Fruit fly (Drosophila melanogaster): Measurements from ENCODE around the gene CG10237.

The CG10237 gene

DNA sequence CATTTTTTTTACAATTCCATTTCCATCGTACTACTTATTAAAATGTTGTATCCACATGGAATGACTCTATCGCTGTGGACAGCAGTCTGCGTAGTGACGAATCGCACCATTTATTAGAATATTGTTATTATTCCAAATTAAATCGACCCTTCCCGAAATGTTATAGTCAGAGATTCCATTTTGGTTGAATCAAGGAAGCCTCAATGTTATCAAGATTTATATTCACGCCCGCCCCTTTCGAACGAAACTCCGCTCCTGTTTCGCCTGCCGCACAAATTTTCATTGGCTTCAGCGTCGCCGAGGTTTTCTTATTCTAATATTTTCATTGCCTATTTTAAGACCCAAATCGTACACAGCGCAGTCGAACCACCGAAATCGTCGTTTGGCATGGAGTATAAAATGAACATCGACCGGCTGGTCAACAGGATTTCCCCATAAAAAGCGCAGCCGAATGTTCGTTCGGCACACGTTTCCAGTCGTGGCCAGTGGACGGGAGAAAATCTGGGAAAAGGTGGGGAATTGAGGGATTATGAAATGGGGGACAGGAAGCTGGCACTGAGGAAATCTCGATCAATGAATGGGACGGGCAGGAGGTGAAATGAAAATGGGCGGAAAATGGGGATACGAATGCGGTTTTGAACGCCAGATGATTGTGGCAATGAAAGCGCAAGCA is 36.7 kb downstream of the CG10237 start (continued):
- TF ChIP-seq CG11085 (GFP tag; IDR thresholded peaks at IDR 0.05) (no peak), Deaf1 (tag; optimal IDR thresholded peaks at IDR 0.05) (peak; percentile 54)

DNA sequence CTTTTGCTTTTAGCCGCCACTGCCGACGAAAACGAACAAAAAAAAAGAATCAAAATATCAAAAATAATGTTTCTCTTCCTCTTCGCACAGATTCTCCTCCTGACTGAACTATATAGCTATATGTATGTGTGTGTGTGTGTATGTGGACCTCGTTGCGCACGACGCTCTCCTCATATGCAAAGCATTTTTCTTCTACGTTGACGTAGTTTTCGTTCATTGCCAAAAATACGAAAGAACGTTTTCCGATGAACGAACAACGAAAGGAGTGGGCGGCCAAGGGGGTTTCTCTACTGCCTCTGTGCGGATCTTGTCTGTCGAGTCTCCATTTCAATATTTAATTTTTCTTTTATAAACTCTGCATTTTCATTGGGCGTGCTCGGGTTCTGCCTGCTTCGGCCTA is 37.7 kb downstream of the CG10237 start:
- no peak for TF ChIP-seq CG7372 (GFP tag; IDR thresholded peaks at IDR 0.05)
- TF ChIP-seq Deaf1 (tag; optimal IDR thresholded peaks at IDR 0.05) = peak; percentile 68
- TF ChIP-seq Bgb (GFP tag; IDR thresholded peaks at IDR 0.05; ENCODE audit: partially characterized antibody) = no peak
- 0 out of 4 replicates have a peak, but pooled peaks have one; percentile 29 for TF ChIP-seq chinmo (GFP tag; IDR thresholded peaks at IDR 0.05; ENCODE audit: partially characterized antibody)
- TF ChIP-seq CG11723 (GFP tag; optimal IDR thresholded peaks at IDR 0.05) = no peak
- TF ChIP-seq Doc2 (GFP tag; IDR thresholded peaks at IDR 0.05) = no peak
- no peak for TF ChIP-seq trh (GFP tag; optimal IDR thresholded peaks at IDR 0.05)
- no peak for TF ChIP-seq BtbVII (GFP tag; optimal IDR thresholded peaks at IDR 0.05)
- TF ChIP-seq zf30C (GFP tag; optimal IDR thresholded peaks at IDR 0.05) = no peak
- TF ChIP-seq fd64A (GFP tag; optimal IDR thresholded peaks at IDR 0.05) = no peak
- TF ChIP-seq CG6654 (GFP tag; optimal IDR thresholded peaks at IDR 0.05) = no peak
- TF ChIP-seq repo (GFP tag; optimal IDR thresholded peaks at IDR 0.05) = no peak
- no peak for TF ChIP-seq ttk (GFP tag; IDR thresholded peaks at IDR 0.05)
- TF ChIP-seq sd (tag; optimal IDR thresholded peaks at IDR 0.05) = peak; percentile 35
- no peak for TF ChIP-seq NFAT (GFP tag; IDR thresholded peaks at IDR 0.05)
- no peak for TF ChIP-seq CG15269 (tag; optimal IDR thresholded peaks at IDR 0.05)
- TF ChIP-seq CG6689 (GFP tag; IDR thresholded peaks at IDR 0.05) = no peak
- no peak for TF ChIP-seq CG15514 (GFP tag; optimal IDR thresholded peaks at IDR 0.05)
- TF ChIP-seq Drgx (GFP tag; IDR thresholded peaks at IDR 0.05) = no peak
- TF ChIP-seq Lpt (GFP tag; optimal IDR thresholded peaks at IDR 0.05) = no peak
- no peak for TF ChIP-seq fd96Cb (tag; optimal IDR thresholded peaks at IDR 0.05)
- no peak for TF ChIP-seq esg (GFP tag; conservative IDR thresholded peaks at IDR 0.05)
- TF ChIP-seq CG3847 (GFP tag; IDR thresholded peaks at IDR 0.05) = no peak
- no peak for TF ChIP-seq lbe (GFP tag; optimal IDR thresholded peaks at IDR 0.05)
- TF ChIP-seq al (GFP tag; IDR thresholded peaks at IDR 0.05) = no peak
- no peak for TF ChIP-seq H15 (GFP tag; IDR thresholded peaks at IDR 0.05)
- TF ChIP-seq grau (tag; optimal IDR thresholded peaks at IDR 0.05) = no peak
- TF ChIP-seq Neu2 (GFP tag; optimal IDR thresholded peaks at IDR 0.05; ENCODE audit: borderline replicate concordance) = no peak
- TF ChIP-seq ems (GFP tag; optimal IDR thresholded peaks at IDR 0.05) = no peak
- TF ChIP-seq emc (GFP tag; optimal IDR thresholded peaks at IDR 0.05) = no peak
- no peak for TF ChIP-seq CG8281 (tag; optimal IDR thresholded peaks at IDR 0.05)
- no peak for TF ChIP-seq tap (tag; optimal IDR thresholded peaks at IDR 0.05)
- no peak for TF ChIP-seq CoRest (tag; optimal IDR thresholded peaks at IDR 0.05)
- TF ChIP-seq pros (GFP tag; optimal IDR thresholded peaks at IDR 0.05) = no peak
- TF ChIP-seq CG1024 (GFP tag; IDR thresholded peaks at IDR 0.05) = no peak
- TF ChIP-seq MTF-1 (GFP tag; optimal IDR thresholded peaks at IDR 0.05; ENCODE audit: borderline replicate concordance) = peak; percentile 93
- no peak for TF ChIP-seq CG1529 (GFP tag; optimal IDR thresholded peaks at IDR 0.05)
- TF ChIP-seq salm (tag; optimal IDR thresholded peaks at IDR 0.05) = no peak
- peak; percentile 42 for TF ChIP-seq crol (GFP tag; IDR thresholded peaks at IDR 0.05)
- no peak for TF ChIP-seq gem (tag; optimal IDR thresholded peaks at IDR 0.05)
- no peak for TF ChIP-seq Lhr (GFP tag; optimal IDR thresholded peaks at IDR 0.05)
- no peak for TF ChIP-seq jing (GFP tag; optimal IDR thresholded peaks at IDR 0.05)
- TF ChIP-seq Fer2 (tag; optimal IDR thresholded peaks at IDR 0.05) = no peak
- TF ChIP-seq sr (GFP tag; IDR thresholded peaks at IDR 0.05) = peak; percentile 86
- TF ChIP-seq CG34422 (GFP tag; IDR thresholded peaks at IDR 0.05) = no peak
- TF ChIP-seq CG8765 (GFP tag; IDR thresholded peaks at IDR 0.05) = no peak
- TF ChIP-seq tna (GFP tag; IDR thresholded peaks at IDR 0.05; ENCODE audit: partially characterized antibody) = no peak
- TF ChIP-seq Rfx (GFP tag; IDR thresholded peaks at IDR 0.05) = no peak
